Worm (Caenorhabditis elegans) whole organism, L2 larva: ENCODE results near the gene K09H11.9.

Experiments used
- ceh-82 ChIP-seq: fragments of 150-350 bp; optimal IDR thresholded peaks from 2 replicates; lab custom pipeline; 2014; ENCODE audit warnings: missing biosample characterization, missing genetic modification characterization
- nhr-11 ChIP-seq: fragments of 150-350 bp; optimal IDR thresholded peaks from 2 replicates; lab custom pipeline; 2014; ENCODE audit warnings: missing biosample characterization, missing genetic modification characterization
- unc-55 ChIP-seq: fragments of 150-350 bp; sonication (generic microtip); optimal IDR thresholded peaks from 3 replicates; lab custom pipeline; 2014; ENCODE audit warnings: missing biosample characterization, missing genetic modification reagents, missing genetic modification characterization
- unc-62 ChIP-seq: fragments of 150-350 bp; optimal IDR thresholded peaks from 2 replicates; lab custom pipeline; 2014; ENCODE audit warnings: missing biosample characterization, missing genetic modification reagents, missing genetic modification characterization
- ztf-4 ChIP-seq: fragments of 150-350 bp; optimal IDR thresholded peaks from 2 replicates; lab custom pipeline; 2014; ENCODE audit warnings: missing biosample characterization, missing genetic modification characterization

DNA sequence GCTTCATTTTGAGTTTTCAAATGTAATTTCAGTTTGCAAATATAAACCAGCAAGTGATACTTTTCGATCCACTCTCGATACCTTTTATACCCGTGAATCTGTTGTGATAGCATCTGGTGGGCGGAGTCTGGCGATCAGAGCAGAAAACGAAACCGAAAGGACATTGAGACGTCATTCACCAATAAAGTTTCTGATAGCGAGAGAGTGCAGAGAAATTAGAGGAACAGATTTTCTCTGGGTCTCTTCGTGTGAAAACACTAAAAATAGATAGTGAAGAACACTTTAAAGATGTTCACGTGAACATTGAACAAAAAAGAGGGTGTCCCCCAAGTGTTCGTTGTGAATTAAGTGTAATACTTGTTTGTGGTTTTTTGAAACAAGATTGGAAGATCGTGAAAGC lies 47.4 kb upstream of the K09H11.9 start, which contains the start of gene pgph-3:
- TF ChIP-seq ztf-4 (tag; lab: Kevin White, UChicago): no peak
- TF ChIP-seq unc-55: no peak
- no peak for TF ChIP-seq unc-62
- no peak for TF ChIP-seq nhr-11
- TF ChIP-seq ceh-82: no peak
